Worm (Caenorhabditis elegans): ENCODE measurements around the gene T10H4.4.

T10H4.4 gene

ce11 chrV:15293865-15294264 is 21.7 kb upstream of the T10H4.4 start, which contains the start of gene str-96:
TSS of gene str-96 (minus strand) at chrV:15293965.
- TF ChIP-seq flh-1 (GFP tag; optimal IDR thresholded peaks at IDR 0.05) (no peak), pha-4 (tag; optimal IDR thresholded peaks at IDR 0.05) (no peak), tbx-8 (GFP tag; optimal IDR thresholded peaks at IDR 0.05) (no peak), ztf-11 (tag; optimal IDR thresholded peaks at IDR 0.05) (no peak), elt-1 (tag; optimal IDR thresholded peaks at IDR 0.05; ENCODE audit: borderline replicate concordance, insufficient read depth) (no peak), unc-39 (tag; optimal IDR thresholded peaks at IDR 0.05) (no peak), sptf-1 (tag; optimal IDR thresholded peaks at IDR 0.05) (no peak), cnd-1 (tag; optimal IDR thresholded peaks at IDR 0.05) (no peak), mep-1 (tag; optimal IDR thresholded peaks at IDR 0.05) (no peak), M03D4.4 (tag; optimal IDR thresholded peaks at IDR 0.05) (no peak), sem-2 (GFP tag; optimal IDR thresholded peaks at IDR 0.05) (no peak), nhr-76 (tag; optimal IDR thresholded peaks at IDR 0.05) (no peak), ceh-83 (GFP tag; optimal IDR thresholded peaks at IDR 0.05) (no peak), lin-32 (GFP tag; optimal IDR thresholded peaks at IDR 0.05) (no peak), blmp-1 (tag; optimal IDR thresholded peaks at IDR 0.05) (no peak), mls-2 (tag; optimal IDR thresholded peaks at IDR 0.05) (no peak), bed-3 (GFP tag; optimal IDR thresholded peaks at IDR 0.05) (no peak)

ce11 chrV:15290995-15291394 is 18.8 kb upstream of the T10H4.4 start, which contains the start of gene cyp-34A2:
TSS of gene cyp-34A2 (minus strand) at chrV:15291095.
- TF ChIP-seq mls-2 (tag; optimal IDR thresholded peaks at IDR 0.05): no peak
- no peak for TF ChIP-seq nhr-76 (tag; optimal IDR thresholded peaks at IDR 0.05)
- TF ChIP-seq ceh-43 (GFP tag; optimal IDR thresholded peaks at IDR 0.05): no peak
- no peak for TF ChIP-seq elt-3 (tag; optimal IDR thresholded peaks at IDR 0.05)
- TF ChIP-seq elt-1 (tag; optimal IDR thresholded peaks at IDR 0.05; ENCODE audit: borderline replicate concordance, insufficient read depth): no peak
- no peak for TF ChIP-seq bed-3 (GFP tag; optimal IDR thresholded peaks at IDR 0.05)
- TF ChIP-seq blmp-1 (tag; optimal IDR thresholded peaks at IDR 0.05): no peak
- TF ChIP-seq lsy-2 (tag; optimal IDR thresholded peaks at IDR 0.05): no peak
- no peak for TF ChIP-seq hlh-1 (tag; optimal IDR thresholded peaks at IDR 0.05)
- TF ChIP-seq sptf-1 (tag; optimal IDR thresholded peaks at IDR 0.05): no peak
- no peak for TF ChIP-seq lin-32 (GFP tag; optimal IDR thresholded peaks at IDR 0.05)
- no peak for TF ChIP-seq ceh-39 (tag; optimal IDR thresholded peaks at IDR 0.05)
- TF ChIP-seq flh-1 (GFP tag; optimal IDR thresholded peaks at IDR 0.05): no peak
- no peak for TF ChIP-seq unc-120 (tag; optimal IDR thresholded peaks at IDR 0.05; ENCODE audit: poor library complexity, severe bottlenecking)
- no peak for TF ChIP-seq ztf-11 (tag; optimal IDR thresholded peaks at IDR 0.05)

DNA sequence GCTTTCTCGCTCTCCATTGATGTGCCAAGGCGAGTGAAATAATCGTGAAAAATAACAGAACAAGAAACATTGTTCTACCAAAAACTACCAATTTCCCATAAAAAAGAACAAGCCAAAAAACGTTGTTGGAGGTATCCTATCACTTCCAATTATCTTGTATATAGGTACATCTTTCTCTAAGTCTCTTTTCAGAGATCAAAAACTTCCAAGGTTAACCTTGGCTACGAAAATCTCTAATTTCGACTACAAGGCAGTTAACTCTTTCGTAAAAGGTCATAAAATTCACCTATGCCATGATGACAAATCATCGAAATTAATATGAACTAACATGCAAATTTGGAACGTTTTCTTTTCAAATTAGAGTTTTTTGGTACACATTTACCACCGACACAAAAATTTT is 15.7 kb upstream of the T10H4.4 start, which contains the start of gene cyp-34A1:
cyp-34A1 (minus strand) TSS at position 101 of the 400 bp plus-strand sequence.
- TF ChIP-seq lin-13 (tag; optimal IDR thresholded peaks at IDR 0.05) (no peak), nhr-237 (tag; optimal IDR thresholded peaks at IDR 0.05) (no peak)

ce11 chrV:15285984-15286383 is 13.8 kb upstream of the T10H4.4 start:
- TF ChIP-seq flh-1 (GFP tag; optimal IDR thresholded peaks at IDR 0.05): no peak
- TF ChIP-seq ceh-43 (GFP tag; optimal IDR thresholded peaks at IDR 0.05): no peak
- TF ChIP-seq mep-1 (tag; optimal IDR thresholded peaks at IDR 0.05): no peak
- no peak for TF ChIP-seq unc-120 (tag; optimal IDR thresholded peaks at IDR 0.05; ENCODE audit: poor library complexity, severe bottlenecking)
- TF ChIP-seq mls-2 (tag; optimal IDR thresholded peaks at IDR 0.05): no peak
- TF ChIP-seq lin-13 (tag; optimal IDR thresholded peaks at IDR 0.05): no peak
- no peak for TF ChIP-seq blmp-1 (tag; optimal IDR thresholded peaks at IDR 0.05)
- TF ChIP-seq elt-1 (tag; optimal IDR thresholded peaks at IDR 0.05; ENCODE audit: borderline replicate concordance, insufficient read depth): no peak
- no peak for TF ChIP-seq hlh-1 (tag; optimal IDR thresholded peaks at IDR 0.05)
- TF ChIP-seq mab-5 (tag; optimal IDR thresholded peaks at IDR 0.05): no peak
- no peak for TF ChIP-seq sptf-1 (tag; optimal IDR thresholded peaks at IDR 0.05)
- TF ChIP-seq snpc-4 (tag; optimal IDR thresholded peaks at IDR 0.05): no peak
- no peak for TF ChIP-seq unc-62 (GFP tag; optimal IDR thresholded peaks at IDR 0.05)
- no peak for TF ChIP-seq ztf-11 (tag; optimal IDR thresholded peaks at IDR 0.05)
- no peak for TF ChIP-seq zip-8 (tag; optimal IDR thresholded peaks at IDR 0.05)
- no peak for TF ChIP-seq ham-2 (GFP tag; optimal IDR thresholded peaks at IDR 0.05)

DNA sequence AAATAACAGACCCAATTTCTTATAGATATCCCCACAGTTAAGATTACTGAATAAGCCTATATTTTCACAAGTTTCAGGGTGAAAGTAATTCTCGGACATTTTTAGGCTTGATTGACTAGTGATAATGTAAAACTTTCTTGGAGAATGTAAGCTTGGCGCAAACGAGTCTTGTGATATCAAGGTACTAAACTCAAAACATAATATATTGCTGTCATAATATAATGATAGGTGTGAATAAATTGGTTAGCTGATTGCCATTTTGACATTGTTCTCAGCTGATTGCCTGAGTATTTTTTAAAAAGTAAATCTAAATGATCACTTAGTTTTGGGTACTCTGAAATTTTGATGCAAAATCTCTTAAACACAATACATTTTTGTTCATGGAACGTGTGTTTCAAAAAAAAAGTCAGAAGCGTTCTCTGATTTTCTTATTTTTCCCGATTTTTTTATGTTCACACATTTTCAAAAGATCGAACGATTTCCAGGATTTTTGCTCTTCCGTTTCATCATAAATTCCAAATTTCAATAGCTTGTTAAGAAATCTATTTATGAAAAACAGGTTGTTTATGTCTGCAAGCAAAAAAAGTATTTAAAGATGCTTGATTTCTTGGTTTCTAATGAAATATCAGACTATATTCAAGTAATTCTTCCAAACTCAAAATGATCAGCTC is 9.3 kb upstream of the T10H4.4 start, which contains the start of the genes srw-19 and srx-51:
srw-19 (minus strand) TSS at position 101 of the 671 bp plus-strand sequence.
srx-51 (plus strand) TSS at position 621 of the 671 bp plus-strand sequence.
- no peak for TF ChIP-seq ceh-39 (tag; optimal IDR thresholded peaks at IDR 0.05)
- TF ChIP-seq nhr-12 (tag; optimal IDR thresholded peaks at IDR 0.05): no peak
- TF ChIP-seq nhr-2 (tag; optimal IDR thresholded peaks at IDR 0.05): no peak
- no peak for TF ChIP-seq blmp-1 (tag; optimal IDR thresholded peaks at IDR 0.05)
- TF ChIP-seq sptf-1 (tag; optimal IDR thresholded peaks at IDR 0.05): no peak
- TF ChIP-seq drap-1 (GFP tag; optimal IDR thresholded peaks at IDR 0.05): no peak
- no peak for TF ChIP-seq mab-5 (tag; optimal IDR thresholded peaks at IDR 0.05)
- no peak for TF ChIP-seq pha-4 (tag; optimal IDR thresholded peaks at IDR 0.05)
- no peak for TF ChIP-seq elt-3 (tag; optimal IDR thresholded peaks at IDR 0.05)
- no peak for TF ChIP-seq tbx-8 (GFP tag; optimal IDR thresholded peaks at IDR 0.05)
